Fruit fly (Drosophila melanogaster) whole organism, embryonic: ENCODE data around the gene Rab3-GEF.

Experiments used
- Aef1 ChIP-seq: fragments of 200-800 bp; sonication (Bioruptor generic); IDR thresholded peaks from 3 replicates; pipeline ENCODE4 v1.3.6; 2022; ENCODE audit warnings: missing biosample characterization, missing genetic modification characterization
- Atf-2 ChIP-seq: fragments of 200-800 bp; sonication (Bioruptor generic); optimal IDR thresholded peaks from 2 replicates; lab custom pipeline; 2016; ENCODE audit warnings: missing biosample characterization, missing genetic modification characterization
- Atf6 ChIP-seq: fragments of 200-800 bp; sonication (Bioruptor generic); IDR thresholded peaks from 2 replicates; pipeline ENCODE4 v1.3.6; 2022; ENCODE audit warnings: missing biosample characterization, missing genetic modification characterization
- BtbVII ChIP-seq: fragments of 200-800 bp; sonication (Bioruptor generic); optimal IDR thresholded peaks from 3 replicates; lab custom pipeline; 2017; ENCODE audit warnings: missing biosample characterization, mild to moderate bottlenecking, missing genetic modification characterization
- CG11723 ChIP-seq: fragments of 200-800 bp; sonication (Bioruptor generic); optimal IDR thresholded peaks from 2 replicates; lab custom pipeline; 2017; ENCODE audit warnings: missing biosample characterization, mild to moderate bottlenecking, missing genetic modification characterization
- CG12219 ChIP-seq: fragments of 200-800 bp; sonication (Bioruptor generic); optimal IDR thresholded peaks from 3 replicates; lab custom pipeline; 2018; ENCODE audit warnings: missing biosample characterization, mild to moderate bottlenecking, missing genetic modification characterization
- CG13123 ChIP-seq: fragments of 200-800 bp; sonication (Bioruptor generic); optimal IDR thresholded peaks from 2 replicates; lab custom pipeline; 2016; ENCODE audit warnings: missing biosample characterization, missing genetic modification characterization
- CG13296 ChIP-seq: fragments of 200-800 bp; sonication (Bioruptor generic); optimal IDR thresholded peaks from 3 replicates; lab custom pipeline; 2018; ENCODE audit warnings: missing biosample characterization, mild to moderate bottlenecking, missing genetic modification characterization
- CG13894 ChIP-seq: fragments of 200-800 bp; sonication (Bioruptor generic); optimal IDR thresholded peaks from 3 replicates; lab custom pipeline; 2018; ENCODE audit warnings: missing biosample characterization, mild to moderate bottlenecking, missing genetic modification characterization, moderate library complexity
- CG15269 ChIP-seq: fragments of 200-800 bp; sonication (Bioruptor generic); optimal IDR thresholded peaks from 2 replicates; lab custom pipeline; 2018; ENCODE audit warnings: missing biosample characterization, mild to moderate bottlenecking, missing genetic modification characterization, moderate library complexity
- CG16863 ChIP-seq: fragments of 200-800 bp; sonication (Bioruptor generic); optimal IDR thresholded peaks from 3 replicates; lab custom pipeline; 2016; ENCODE audit warnings: missing biosample characterization, missing genetic modification characterization
- CG18619 ChIP-seq: fragments of 200-800 bp; sonication (Bioruptor generic); optimal IDR thresholded peaks from 3 replicates; lab custom pipeline; 2017; ENCODE audit warnings: missing biosample characterization, mild to moderate bottlenecking, missing genetic modification characterization
- CG2875 ChIP-seq: fragments of 200-800 bp; sonication (Bioruptor generic); optimal IDR thresholded peaks from 2 replicates; lab custom pipeline; 2017; ENCODE audit warnings: missing biosample characterization, mild to moderate bottlenecking, missing genetic modification characterization, missing genetic modification reagents
- CG30403 ChIP-seq: fragments of 200-800 bp; sonication (Bioruptor generic); optimal IDR thresholded peaks from 3 replicates; lab custom pipeline; 2016; ENCODE audit warnings: missing biosample characterization, missing genetic modification characterization
- CG31388 ChIP-seq: fragments of 200-800 bp; sonication (Bioruptor generic); optimal IDR thresholded peaks from 2 replicates; lab custom pipeline; 2016; ENCODE audit warnings: missing biosample characterization, missing genetic modification characterization
- CG32532 ChIP-seq: fragments of 200-800 bp; sonication (Bioruptor generic); IDR thresholded peaks from 2 replicates; pipeline ENCODE4 v1.3.6; 2022; ENCODE audit warnings: missing biosample characterization, missing genetic modification characterization
- CG32772 ChIP-seq: fragments of 200-800 bp; sonication (Bioruptor generic); IDR thresholded peaks from 2 replicates; pipeline ENCODE4 v1.3.6; 2022; ENCODE audit warnings: missing biosample characterization, missing genetic modification characterization
- CG4854 ChIP-seq: fragments of 200-800 bp; sonication (Bioruptor generic); optimal IDR thresholded peaks from 2 replicates; lab custom pipeline; 2016; ENCODE audit warnings: missing biosample characterization, missing genetic modification characterization, inconsistent platforms
- CG7271 ChIP-seq: fragments of 200-800 bp; sonication (Bioruptor generic); optimal IDR thresholded peaks from 2 replicates; lab custom pipeline; 2018; ENCODE audit warnings: missing biosample characterization, mild to moderate bottlenecking, missing genetic modification characterization, moderate library complexity
- CG8478 ChIP-seq: fragments of >200 bp; optimal IDR thresholded peaks from 2 replicates; lab custom pipeline; 2018
- CG8924 ChIP-seq: fragments of 200-800 bp; optimal IDR thresholded peaks from 3 replicates; lab custom pipeline; 2019; ENCODE audit warnings: missing biosample characterization, mild to moderate bottlenecking, missing genetic modification characterization, moderate library complexity
- CoRest ChIP-seq: fragments of 200-800 bp; sonication (Bioruptor generic); optimal IDR thresholded peaks from 3 replicates; lab custom pipeline; 2018; ENCODE audit warnings: missing biosample characterization, mild to moderate bottlenecking, missing genetic modification characterization, moderate library complexity
- Deaf1 ChIP-seq: fragments of 200-800 bp; optimal IDR thresholded peaks from 3 replicates; lab custom pipeline; 2019; ENCODE audit warnings: missing biosample characterization, mild to moderate bottlenecking, missing genetic modification characterization, moderate library complexity
- Ets97D ChIP-seq: fragments of 200-800 bp; sonication (Bioruptor generic); optimal IDR thresholded peaks from 3 replicates; lab custom pipeline; 2016; ENCODE audit warnings: missing biosample characterization, missing genetic modification characterization
- Fer1 ChIP-seq: fragments of 200-800 bp; sonication (Bioruptor generic); optimal IDR thresholded peaks from 2 replicates; lab custom pipeline; 2017; ENCODE audit warnings: missing biosample characterization, mild to moderate bottlenecking, missing genetic modification characterization
- H2.0 ChIP-seq: fragments of 200-800 bp; sonication (Bioruptor generic); IDR thresholded peaks from 2 replicates; pipeline ENCODE4 v1.3.6; 2022; ENCODE audit warnings: missing biosample characterization, missing genetic modification characterization
- HLHmδ ChIP-seq: fragments of 200-800 bp; sonication (Bioruptor generic); optimal IDR thresholded peaks from 2 replicates; lab custom pipeline; 2018; ENCODE audit warnings: missing biosample characterization, mild to moderate bottlenecking, missing genetic modification characterization, moderate library complexity
- Hand ChIP-seq: fragments of 200-800 bp; sonication (Bioruptor generic); optimal IDR thresholded peaks from 2 replicates; lab custom pipeline; 2017; ENCODE audit warnings: mild to moderate bottlenecking, missing biosample characterization, missing genetic modification reagents, missing genetic modification characterization
- Hmr ChIP-seq: fragments of 200-800 bp; sonication (Bioruptor generic); optimal IDR thresholded peaks from 3 replicates; lab custom pipeline; 2017; ENCODE audit warnings: mild to moderate bottlenecking, missing biosample characterization, missing genetic modification reagents, missing genetic modification characterization
- Jarid2 ChIP-seq: fragments of 200-800 bp; sonication (Bioruptor generic); optimal IDR thresholded peaks from 3 replicates; lab custom pipeline; 2017; ENCODE audit warnings: mild to moderate bottlenecking, missing biosample characterization, missing genetic modification reagents, missing genetic modification characterization
- Max ChIP-seq: fragments of 200-800 bp; sonication (Bioruptor generic); optimal IDR thresholded peaks from 2 replicates; lab custom pipeline; 2016; ENCODE audit warnings: missing biosample characterization, mild to moderate bottlenecking, missing genetic modification characterization
- Nf-YC ChIP-seq: fragments of 200-800 bp; optimal IDR thresholded peaks from 3 replicates; lab custom pipeline; 2019; ENCODE audit warnings: missing biosample characterization, mild to moderate bottlenecking, missing genetic modification characterization, moderate library complexity
- Trl ChIP-seq, 3 experiments: fragments of >200 bp in 2 of 3; fragments of 200-800 bp in 1 of 3; sonication (Bioruptor generic) in 1 of 3; optimal IDR thresholded peaks; 2 replicates in 1 of 3; 3 replicates in 2 of 3; lab custom pipeline; 2016 to 2017; ENCODE audit warnings: missing biosample characterization in 1 of 3, missing genetic modification characterization in 1 of 3
- bsh ChIP-seq, 2 experiments: fragments of 200-800 bp; sonication (Bioruptor generic); optimal IDR thresholded peaks; 2 replicates each; lab custom pipeline; 2017 to 2018; ENCODE audit warnings: mild to moderate bottlenecking in 2 of 2, missing biosample characterization in 2 of 2, missing genetic modification characterization in 2 of 2, moderate library complexity in 1 of 2
- fd102C ChIP-seq: fragments of 200-800 bp; sonication (Bioruptor generic); optimal IDR thresholded peaks from 2 replicates; lab custom pipeline; 2018; ENCODE audit warnings: missing biosample characterization, mild to moderate bottlenecking, missing genetic modification characterization, moderate library complexity
- fru ChIP-seq: fragments of >200 bp; optimal IDR thresholded peaks from 2 replicates; lab custom pipeline; 2017
- gem ChIP-seq: fragments of 200-800 bp; sonication (Bioruptor generic); optimal IDR thresholded peaks from 2 replicates; lab custom pipeline; 2019; ENCODE audit warnings: missing biosample characterization, mild to moderate bottlenecking, missing genetic modification characterization, moderate library complexity
- gfzf ChIP-seq: fragments of 200-800 bp; sonication (Bioruptor generic); optimal IDR thresholded peaks from 2 replicates; lab custom pipeline; 2016; ENCODE audit warnings: missing biosample characterization, mild to moderate bottlenecking, missing genetic modification characterization, moderate library complexity
- gt ChIP-seq: fragments of 200-800 bp; sonication (Bioruptor generic); IDR thresholded peaks from 2 replicates; pipeline ENCODE4 v1.3.6; 2022; ENCODE audit warnings: missing biosample characterization, missing genetic modification characterization
- hb ChIP-seq: fragments of 200-800 bp; sonication (Bioruptor generic); IDR thresholded peaks from 3 replicates; pipeline ENCODE4 v1.3.6; 2022; ENCODE audit warnings: missing biosample characterization, missing genetic modification characterization; ENCODE audit not compliant: partially characterized antibody
- hkb ChIP-seq, 2 experiments: fragments of 200-800 bp in 1 of 2; fragments of >200 bp in 1 of 2; sonication (Bioruptor generic) in 1 of 2; IDR thresholded peaks in 1 of 2; optimal IDR thresholded peaks in 1 of 2; 2 replicates each; pipeline versions ENCODE4 v1.3.6 to Lab custom; 2017 to 2022; ENCODE audit warnings: missing biosample characterization in 1 of 2, missing genetic modification characterization in 1 of 2
- pho ChIP-seq: fragments of 200-800 bp; sonication (Bioruptor generic); optimal IDR thresholded peaks from 2 replicates; lab custom pipeline; 2016; ENCODE audit warnings: missing biosample characterization, missing genetic modification characterization
- psq ChIP-seq: fragments of 200-800 bp; sonication (Bioruptor generic); optimal IDR thresholded peaks from 2 replicates; lab custom pipeline; 2017; ENCODE audit warnings: missing biosample characterization, missing genetic modification characterization
- run ChIP-seq: fragments of 200-800 bp; sonication (Bioruptor generic); optimal IDR thresholded peaks from 3 replicates; lab custom pipeline; 2018; ENCODE audit warnings: missing biosample characterization, mild to moderate bottlenecking, missing genetic modification characterization
- sens-2 ChIP-seq: fragments of 200-800 bp; sonication (Bioruptor generic); IDR thresholded peaks from 2 replicates; pipeline ENCODE4 v1.3.6; 2022; ENCODE audit warnings: missing biosample characterization, missing genetic modification characterization
- sug ChIP-seq: fragments of 200-800 bp; optimal IDR thresholded peaks from 2 replicates; lab custom pipeline; 2019; ENCODE audit warnings: missing biosample characterization, mild to moderate bottlenecking, missing genetic modification characterization, moderate library complexity
- tna ChIP-seq: fragments of 200-800 bp; sonication (Bioruptor generic); IDR thresholded peaks from 2 replicates; pipeline ENCODE4 v1.3.6; 2022; ENCODE audit warnings: missing biosample characterization, missing genetic modification characterization; ENCODE audit not compliant: partially characterized antibody
- unpg ChIP-seq: fragments of 200-800 bp; sonication (Bioruptor generic); optimal IDR thresholded peaks from 3 replicates; lab custom pipeline; 2018; ENCODE audit warnings: missing biosample characterization, mild to moderate bottlenecking, missing genetic modification characterization, moderate library complexity
- vvl ChIP-seq: fragments of 200-800 bp; sonication (Bioruptor generic); IDR thresholded peaks from 2 replicates; pipeline ENCODE4 v1.3.6; 2022; ENCODE audit warnings: missing biosample characterization, missing genetic modification characterization
- wor ChIP-seq: fragments of 200-800 bp; sonication (Bioruptor generic); IDR thresholded peaks from 2 replicates; pipeline ENCODE4 v1.3.6; 2022; ENCODE audit warnings: missing biosample characterization, missing genetic modification characterization
- zfh2 ChIP-seq: fragments of 200-800 bp; sonication (Bioruptor generic); optimal IDR thresholded peaks from 2 replicates; lab custom pipeline; 2016; ENCODE audit warnings: missing biosample characterization, missing genetic modification characterization

Gene Rab3-GEF

DNA sequence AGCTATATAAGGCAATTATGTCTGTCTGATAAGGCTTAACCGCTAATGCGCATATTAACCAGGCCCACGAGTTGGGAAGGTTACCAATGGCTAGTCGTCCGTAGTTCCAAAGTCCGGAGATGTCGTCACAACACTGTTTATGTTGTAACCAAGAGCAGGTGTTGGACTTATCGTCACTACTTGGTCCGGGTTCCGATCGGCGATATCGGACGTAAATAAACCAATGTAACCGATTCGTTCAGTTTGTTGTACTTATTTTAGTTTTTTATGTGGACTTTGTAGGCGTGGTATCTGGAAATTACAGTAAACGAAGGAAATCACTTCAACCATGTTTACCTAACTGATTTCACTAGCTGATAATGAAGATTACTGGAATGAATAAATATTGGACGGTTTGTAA lies 11.1 kb upstream of the Rab3-GEF start (continued):
- TF ChIP-seq CG13894 (peak; percentile 81), tna (GFP tag; lab: Robert Waterston, UW) (no peak), Ets97D (no peak), gfzf (GFP tag; lab: Kevin White, UChicago) (no peak), CG31388 (GFP tag; lab: Kevin White, UChicago) (no peak), Atf6 (GFP tag; lab: Robert Waterston, UW) (no peak), CG2875 (GFP tag; lab: Kevin White, UChicago) (peak; percentile 38), H2.0 (GFP tag; lab: Robert Waterston, UW) (no peak), gem (tag; lab: Kevin White, UChicago) (peak; percentile 15), psq (GFP tag; lab: Kevin White, UChicago) (no peak), Hmr (GFP tag; lab: Kevin White, UChicago) (peak; percentile 0), CG15269 (peak; percentile 12), CG7271 (tag; lab: Kevin White, UChicago) (no peak), CG13296 (GFP tag; lab: Kevin White, UChicago) (peak; percentile 55), wor (GFP tag; lab: Robert Waterston, UW) (no peak), CG11723 (no peak), sens-2 (GFP tag; lab: Robert Waterston, UW) (peak; percentile 80), Jarid2 (GFP tag; lab: Kevin White, UChicago) (no peak), Deaf1 (tag; lab: Kevin White, UChicago) (no peak), CG30403 (GFP tag; lab: Kevin White, UChicago) (no peak), CG4854 (GFP tag; lab: Kevin White, UChicago) (no peak), fd102C (GFP tag; lab: Kevin White, UChicago) (no peak), CG13123 (GFP tag; lab: Kevin White, UChicago) (no peak), CG16863 (GFP tag; lab: Kevin White, UChicago) (no peak), BtbVII (GFP tag; lab: Kevin White, UChicago) (peak; percentile 64), hkb (optimal IDR thresholded peaks at IDR 0.05; lab: Kevin White, UChicago) (no peak), hkb (GFP tag; IDR thresholded peaks at IDR 0.05; lab: Robert Waterston, UW) (peak; percentile 42; the same call in 1 of the 2 replicates), Hand (GFP tag; lab: Kevin White, UChicago) (no peak), Atf-2 (GFP tag; lab: Kevin White, UChicago) (no peak), CG8478 (no peak), CG32772 (GFP tag; lab: Robert Waterston, UW) (no peak), Trl (optimal IDR thresholded peaks at IDR 0.05; lab: Kevin White, UChicago) (no peak), Trl (GFP tag; optimal IDR thresholded peaks at IDR 0.05; lab: Kevin White, UChicago) (no peak), sug (tag; lab: Kevin White, UChicago) (peak; percentile 51), Aef1 (GFP tag; lab: Robert Waterston, UW) (no peak), hb (GFP tag; lab: Robert Waterston, UW) (no peak), zfh2 (GFP tag; lab: Kevin White, UChicago) (no peak), vvl (GFP tag; lab: Robert Waterston, UW) (no peak), HLHmδ (GFP tag; lab: Kevin White, UChicago) (no peak), Max (GFP tag; lab: Kevin White, UChicago) (no peak), CG32532 (GFP tag; lab: Robert Waterston, UW) (no peak), bsh (GFP tag; optimal IDR thresholded peaks at IDR 0.05; lab: Kevin White, UChicago) (peak in 1 of 2 experiments; percentile 32), pho (GFP tag; lab: Kevin White, UChicago) (no peak), CG18619 (no peak), CG8924 (tag; lab: Kevin White, UChicago) (no peak), gt (no peak), unpg (peak; percentile 13), run (peak; percentile 84), fru (lab: Kevin White, UChicago) (no peak), Fer1 (peak; percentile 21), CG12219 (no peak), CoRest (tag; lab: Kevin White, UChicago) (no peak), Nf-YC (tag; lab: Kevin White, UChicago) (no peak)
